Worm (Caenorhabditis elegans) whole organism, L3 larva: Measurements from ENCODE around the gene srbc-7.
A peak's percentile ranks its signal among the peaks of the same experiment; 100 is the strongest.

Experiments used
- ZK546.5 ChIP-seq: sonication (generic microtip); optimal IDR thresholded peaks from 2 replicates; lab custom pipeline; 2017; ENCODE audit warnings: missing biosample characterization, missing genetic modification characterization
- ceh-16 ChIP-seq: sonication (generic microtip); optimal IDR thresholded peaks from 2 replicates; lab custom pipeline; 2017; ENCODE audit warnings: missing biosample characterization, missing genetic modification characterization
- elt-2 ChIP-seq: sonication (generic microtip); optimal IDR thresholded peaks from 2 replicates; lab custom pipeline; 2016; ENCODE audit warnings: missing genetic modification reagents, mild to moderate bottlenecking, missing genetic modification characterization, missing compliant biosample characterization
- fkh-2 ChIP-seq: fragments of 150-350 bp; optimal IDR thresholded peaks from 2 replicates; lab custom pipeline; 2014; ENCODE audit warnings: missing biosample characterization, missing genetic modification reagents, missing genetic modification characterization
- lin-15B ChIP-seq: fragments of 150-350 bp; optimal IDR thresholded peaks from 2 replicates; lab custom pipeline; 2014; ENCODE audit warnings: missing biosample characterization, missing genetic modification characterization
- nhr-23 ChIP-seq: fragments of 150-350 bp; optimal IDR thresholded peaks from 2 replicates; lab custom pipeline; 2014; ENCODE audit warnings: missing biosample characterization, missing genetic modification reagents, missing genetic modification characterization
- nhr-237 ChIP-seq: fragments of 150-350 bp; optimal IDR thresholded peaks from 2 replicates; lab custom pipeline; 2014; ENCODE audit warnings: missing biosample characterization, missing genetic modification characterization
- skn-1 ChIP-seq: fragments of 150-350 bp; optimal IDR thresholded peaks from 2 replicates; lab custom pipeline; 2014; ENCODE audit warnings: missing biosample characterization, missing genetic modification characterization

DNA sequence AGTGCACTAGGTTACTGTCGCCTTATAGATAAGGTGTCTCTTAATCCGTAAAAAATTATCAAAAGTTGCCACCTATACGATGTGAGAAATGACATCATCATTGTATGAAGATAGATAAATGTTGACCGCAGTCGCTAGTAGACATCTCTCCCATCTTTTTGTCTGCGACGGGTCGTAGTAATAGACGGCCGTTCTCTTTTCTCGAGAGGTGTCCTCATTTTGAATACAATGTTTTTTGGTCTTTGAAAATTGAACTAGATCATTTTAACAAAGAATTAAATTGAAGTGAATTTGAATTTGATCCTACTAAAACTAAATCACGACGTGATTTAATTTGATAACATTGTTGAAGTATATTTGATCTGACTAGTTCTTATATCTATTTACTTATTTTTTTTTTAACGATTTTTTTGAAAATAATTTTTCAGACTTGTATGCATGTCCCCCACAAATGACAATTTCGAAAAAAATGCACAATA lies 21.2 kb upstream of the srbc-7 start, which contains the start of the genes str-31 and nhr-172:
- TF ChIP-seq skn-1, result no peak
- TF ChIP-seq nhr-23 (tag; lab: Kevin White, UChicago), result peak; percentile 56
- TF ChIP-seq ceh-16 (tag; lab: Kevin White, UChicago), result no peak
- TF ChIP-seq fkh-2 (tag; lab: Kevin White, UChicago), result no peak
- TF ChIP-seq ZK546.5 (tag; lab: Kevin White, UChicago), result no peak
- TF ChIP-seq nhr-237 (tag; lab: Kevin White, UChicago), result no peak
- no peak for TF ChIP-seq lin-15B
- no peak for TF ChIP-seq elt-2
